Worm (Caenorhabditis elegans): ENCODE measurements around the gene M163.7.

M163.7 gene

ce11 chrX:14495785-14496184 lies 31.2 kb downstream of the M163.7 start, which contains the start of gene ztf-14:
TSS of gene ztf-14 (plus strand) at chrX:14496085.
- TF ChIP-seq hmbx-1 (tag; optimal IDR thresholded peaks at IDR 0.05): no peak
- no peak for TF ChIP-seq hmg-4 (GFP tag; optimal IDR thresholded peaks at IDR 0.05)

- TF ChIP-seq aly-1 (tag; optimal IDR thresholded peaks at IDR 0.05): no peak
- TF ChIP-seq F13C5.2 (tag; optimal IDR thresholded peaks at IDR 0.05): no peak
- no peak for TF ChIP-seq hnd-1 (tag; optimal IDR thresholded peaks at IDR 0.05)
- TF ChIP-seq scrt-1 (GFP tag; IDR thresholded peaks at IDR 0.05): no peak
These were observed 31.9 kb downstream of the M163.7 start for ce11 chrX:14496545-14496944.

ce11 chrX:14499830-14500409 lies 35.3 kb downstream of the M163.7 start:
- TF ChIP-seq tra-4 (tag; optimal IDR thresholded peaks at IDR 0.05) (no peak), scrt-1 (GFP tag; IDR thresholded peaks at IDR 0.05) (no peak), aly-1 (tag; optimal IDR thresholded peaks at IDR 0.05) (no peak), flt-1 (GFP tag; IDR thresholded peaks at IDR 0.05) (no peak), ceh-13 (GFP tag; optimal IDR thresholded peaks at IDR 0.05) (no peak), hnd-1 (tag; optimal IDR thresholded peaks at IDR 0.05) (no peak), hmg-4 (GFP tag; optimal IDR thresholded peaks at IDR 0.05) (no peak), pes-1 (GFP tag; IDR thresholded peaks at IDR 0.05) (no peak), F13C5.2 (tag; optimal IDR thresholded peaks at IDR 0.05) (no peak), ets-7 (tag; optimal IDR thresholded peaks at IDR 0.05) (no peak), hmbx-1 (tag; optimal IDR thresholded peaks at IDR 0.05) (no peak), B0310.2 (tag; optimal IDR thresholded peaks at IDR 0.05) (no peak), tbx-11 (GFP tag; IDR thresholded peaks at IDR 0.05) (no peak), sea-1 (GFP tag; conservative IDR thresholded peaks at IDR 0.05) (no peak), ama-1 (optimal IDR thresholded peaks at IDR 0.05) (no peak), tbx-37 (GFP tag; conservative IDR thresholded peaks at IDR 0.05) (no peak), ceh-36 (tag; optimal IDR thresholded peaks at IDR 0.05) (no peak)

ce11 chrX:14500422-14501058 lies 35.9 kb downstream of the M163.7 start:
- TF ChIP-seq pes-1 (GFP tag; IDR thresholded peaks at IDR 0.05): no peak
- no peak for TF ChIP-seq sea-1 (GFP tag; conservative IDR thresholded peaks at IDR 0.05)
- no peak for TF ChIP-seq hnd-1 (tag; optimal IDR thresholded peaks at IDR 0.05)
- no peak for TF ChIP-seq tra-4 (tag; optimal IDR thresholded peaks at IDR 0.05)

DNA sequence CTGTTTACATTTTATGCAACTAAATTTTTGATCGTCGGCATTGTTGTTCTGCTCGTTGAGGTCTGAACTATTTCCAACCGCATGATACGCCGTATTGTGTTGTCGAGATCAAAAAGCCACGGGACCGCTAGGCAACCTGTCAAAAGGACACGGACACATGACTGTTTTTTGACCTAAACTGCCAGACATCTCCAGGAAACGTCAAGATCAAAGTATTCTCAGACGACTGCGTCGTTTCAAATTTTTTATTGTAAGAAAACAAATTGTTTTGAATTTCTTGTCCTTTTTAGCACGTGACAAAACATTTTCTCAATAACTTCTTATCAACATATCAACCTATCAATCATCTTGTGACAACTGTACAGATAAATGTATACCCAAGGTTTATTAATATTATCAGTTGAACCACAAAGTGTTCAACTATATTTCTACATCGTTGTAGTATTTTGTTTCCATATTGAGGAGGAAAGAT lies 37.5 kb downstream of the M163.7 start:
- TF ChIP-seq flt-1 (GFP tag; IDR thresholded peaks at IDR 0.05): no peak
- no peak for TF ChIP-seq F13C5.2 (tag; optimal IDR thresholded peaks at IDR 0.05)
- TF ChIP-seq sea-1 (GFP tag; conservative IDR thresholded peaks at IDR 0.05): no peak
- TF ChIP-seq B0310.2 (tag; optimal IDR thresholded peaks at IDR 0.05): no peak
- no peak for TF ChIP-seq ceh-36 (tag; optimal IDR thresholded peaks at IDR 0.05)
- TF ChIP-seq hmg-4 (GFP tag; optimal IDR thresholded peaks at IDR 0.05): no peak
- no peak for TF ChIP-seq aly-1 (tag; optimal IDR thresholded peaks at IDR 0.05)
- no peak for TF ChIP-seq hnd-1 (tag; optimal IDR thresholded peaks at IDR 0.05)
- TF ChIP-seq ceh-13 (GFP tag; optimal IDR thresholded peaks at IDR 0.05): no peak
- TF ChIP-seq ets-7 (tag; optimal IDR thresholded peaks at IDR 0.05): no peak
- TF ChIP-seq tbx-11 (GFP tag; IDR thresholded peaks at IDR 0.05): no peak
- no peak for TF ChIP-seq ama-1 (optimal IDR thresholded peaks at IDR 0.05)
- no peak for TF ChIP-seq hmbx-1 (tag; optimal IDR thresholded peaks at IDR 0.05)
- TF ChIP-seq tra-4 (tag; optimal IDR thresholded peaks at IDR 0.05): no peak
- no peak for TF ChIP-seq pes-1 (GFP tag; IDR thresholded peaks at IDR 0.05)

ce11 chrX:14503282-14503681 lies 38.7 kb downstream of the M163.7 start:
- TF ChIP-seq tbx-11 (GFP tag; IDR thresholded peaks at IDR 0.05) (no peak), sea-1 (GFP tag; conservative IDR thresholded peaks at IDR 0.05) (no peak), flt-1 (GFP tag; IDR thresholded peaks at IDR 0.05) (no peak), ama-1 (optimal IDR thresholded peaks at IDR 0.05) (no peak), B0310.2 (tag; optimal IDR thresholded peaks at IDR 0.05) (no peak), F13C5.2 (tag; optimal IDR thresholded peaks at IDR 0.05) (no peak), ets-7 (tag; optimal IDR thresholded peaks at IDR 0.05) (no peak), scrt-1 (GFP tag; IDR thresholded peaks at IDR 0.05) (no peak), ceh-13 (GFP tag; optimal IDR thresholded peaks at IDR 0.05) (no peak), ceh-36 (tag; optimal IDR thresholded peaks at IDR 0.05) (no peak), tra-4 (tag; optimal IDR thresholded peaks at IDR 0.05) (no peak), hmg-4 (GFP tag; optimal IDR thresholded peaks at IDR 0.05) (no peak), hnd-1 (tag; optimal IDR thresholded peaks at IDR 0.05) (no peak), tbx-37 (GFP tag; conservative IDR thresholded peaks at IDR 0.05) (no peak), pes-1 (GFP tag; IDR thresholded peaks at IDR 0.05) (no peak), aly-1 (tag; optimal IDR thresholded peaks at IDR 0.05) (no peak), hmbx-1 (tag; optimal IDR thresholded peaks at IDR 0.05) (no peak)

- TF ChIP-seq ceh-13 (GFP tag; optimal IDR thresholded peaks at IDR 0.05) (peak; percentile 16), hnd-1 (tag; optimal IDR thresholded peaks at IDR 0.05) (peak; percentile 0), scrt-1 (GFP tag; IDR thresholded peaks at IDR 0.05) (peak; percentile 46; the same call in 1 of the 2 replicates), hmg-4 (GFP tag; optimal IDR thresholded peaks at IDR 0.05) (peak; percentile 87), B0310.2 (tag; optimal IDR thresholded peaks at IDR 0.05) (no peak), F13C5.2 (tag; optimal IDR thresholded peaks at IDR 0.05) (peak; percentile 15), tra-4 (tag; optimal IDR thresholded peaks at IDR 0.05) (no peak), pes-1 (GFP tag; IDR thresholded peaks at IDR 0.05) (0 out of 2 replicates have a peak, but pooled peaks have one; percentile 13)
These were observed 39.4 kb downstream of the M163.7 start, which contains the start of gene M163.1 for ce11 chrX:14503800-14504550. TSS of gene M163.1 (minus strand) at chrX:14503824.

Measured in whole organism, early embryonic.